Fruit fly (Drosophila melanogaster) whole organism, wandering third instar larva: ENCODE data around the gene CG7768.

ENCODE experiments used
- Abd-B ChIP-seq: fragments of >200 bp; optimal IDR thresholded peaks from 2 replicates; lab custom pipeline; 2017; ENCODE audit warnings: missing biosample characterization, missing genetic modification characterization
- CrebA ChIP-seq: fragments of 200-800 bp; sonication (Bioruptor generic); optimal IDR thresholded peaks from 2 replicates; lab custom pipeline; 2016; ENCODE audit warnings: missing biosample characterization, mild to moderate bottlenecking, missing genetic modification characterization, borderline replicate concordance
- Dif ChIP-seq: fragments of 200-275, 200-300 bp; sonication (Bioruptor generic); optimal IDR thresholded peaks from 2 replicates; lab custom pipeline; 2018; ENCODE audit warnings: missing biosample characterization, missing genetic modification characterization; ENCODE audit not compliant: partially characterized antibody
- Mio ChIP-seq: sonication (Bioruptor generic); optimal IDR thresholded peaks from 2 replicates; lab custom pipeline; 2016; ENCODE audit warnings: missing biosample characterization, missing genetic modification characterization
- Myc ChIP-seq: fragments of >200 bp; optimal IDR thresholded peaks from 2 replicates; lab custom pipeline; 2017
- OdsH ChIP-seq: fragments of 200-800 bp; sonication (Bioruptor generic); optimal IDR thresholded peaks from 2 replicates; lab custom pipeline; 2016; ENCODE audit warnings: missing biosample characterization, mild to moderate bottlenecking, missing genetic modification characterization
- dmrt93B ChIP-seq: fragments of 200-800 bp; sonication (Bioruptor generic); optimal IDR thresholded peaks from 2 replicates; lab custom pipeline; 2018; ENCODE audit warnings: missing biosample characterization, mild to moderate bottlenecking, missing genetic modification characterization
- foxo ChIP-seq, 2 experiments: fragments of 200-800 bp; sonication (Bioruptor generic); optimal IDR thresholded peaks; 2 replicates in 1 of 2; 3 replicates in 1 of 2; lab custom pipeline; 2016 to 2017; ENCODE audit warnings: missing biosample characterization in 2 of 2, missing genetic modification characterization in 2 of 2
- pan ChIP-seq: fragments of >200 bp; optimal IDR thresholded peaks from 2 replicates; lab custom pipeline; 2017
- psq ChIP-seq: fragments of 200-800 bp; sonication (Bioruptor generic); optimal IDR thresholded peaks from 3 replicates; lab custom pipeline; 2017; ENCODE audit warnings: missing biosample characterization, mild to moderate bottlenecking, missing genetic modification characterization, moderate library complexity
- rgr ChIP-seq: fragments of 200-800 bp; sonication (Bioruptor generic); optimal IDR thresholded peaks from 3 replicates; lab custom pipeline; 2016; ENCODE audit warnings: missing biosample characterization, mild to moderate bottlenecking, missing genetic modification characterization
- tai ChIP-seq: sonication (Bioruptor generic); optimal IDR thresholded peaks from 2 replicates; lab custom pipeline; 2016; ENCODE audit warnings: missing biosample characterization, missing genetic modification characterization

- TF ChIP-seq psq (no peak), CrebA (no peak), Abd-B (GFP tag; lab: Kevin White, UChicago) (no peak), dmrt93B (GFP tag; lab: Kevin White, UChicago) (no peak), rgr (GFP tag; lab: Kevin White, UChicago) (peak; percentile 23), tai (GFP tag; lab: Kevin White, UChicago) (no peak), OdsH (peak; percentile 42), Dif (GFP tag; lab: Kevin White, UChicago) (no peak), Myc (lab: Kevin White, UChicago) (no peak), Mio (no peak), pan (no peak), foxo (GFP tag; optimal IDR thresholded peaks at IDR 0.05; lab: Kevin White, UChicago) (peak in 1 of 2 experiments; percentile 49)
These were observed 23.1 kb downstream of the CG7768 start for dm6 chr3L:14241065-14241464.
